Worm (Caenorhabditis elegans): ENCODE results near the gene T14G8.6.

ce11 chrX:12834848-12835247 lies 27.8 kb downstream of the T14G8.6 start:
- TF ChIP-seq skn-1 (tag; optimal IDR thresholded peaks at IDR 0.05) (no peak), nhr-237 (tag; optimal IDR thresholded peaks at IDR 0.05) (no peak), dpl-1 (GFP tag; optimal IDR thresholded peaks at IDR 0.05) (no peak), jun-1 (tag; optimal IDR thresholded peaks at IDR 0.05) (no peak), nhr-76 (tag; optimal IDR thresholded peaks at IDR 0.05) (no peak), snpc-4 (tag; optimal IDR thresholded peaks at IDR 0.05) (no peak), rbr-2 (tag; optimal IDR thresholded peaks at IDR 0.05) (no peak), fos-1 (tag; optimal IDR thresholded peaks at IDR 0.05) (no peak), madf-9 (GFP tag; conservative IDR thresholded peaks at IDR 0.05) (no peak), lin-39 (tag; optimal IDR thresholded peaks at IDR 0.05) (no peak), pqm-1 (tag; optimal IDR thresholded peaks at IDR 0.05) (no peak), nhr-42 (GFP tag; IDR thresholded peaks at IDR 0.05) (no peak), F37D6.2 (tag; optimal IDR thresholded peaks at IDR 0.05) (no peak)
